Worm (Caenorhabditis elegans) whole organism, late embryonic: ENCODE results near the gene mrps-11.

Experiments used
- C38D4.7 ChIP-seq: fragments of 200-800 bp; sonication (Bioruptor generic); optimal IDR thresholded peaks from 2 replicates; lab custom pipeline; 2018; ENCODE audit warnings: mild to moderate bottlenecking, missing genetic modification characterization, moderate library complexity, missing compliant biosample characterization
- pha-4 ChIP-seq: fragments of 150-350 bp; optimal IDR thresholded peaks from 2 replicates; lab custom pipeline; 2018; ENCODE audit warnings: missing biosample characterization, missing genetic modification reagents, missing genetic modification characterization

- TF ChIP-seq C38D4.7 (GFP tag; lab: Kevin White, UChicago) (no peak), pha-4 (tag; lab: Kevin White, UChicago) (no peak)
Measured at ce11 chrV:12533635-12534150, 39.3 kb upstream of the mrps-11 start.
